Fruit fly (Drosophila melanogaster): ENCODE measurements around the gene Hsp23.

Gene Hsp23

dm6 chr3L:9335711-9336110 lies 46.0 kb upstream of the Hsp23 start (continued):
- TF ChIP-seq dan (GFP tag; IDR thresholded peaks at IDR 0.05), result no peak
- TF ChIP-seq Doc3 (GFP tag; IDR thresholded peaks at IDR 0.05; ENCODE audit: partially characterized antibody), result no peak
- TF ChIP-seq CG3838 (GFP tag; optimal IDR thresholded peaks at IDR 0.05), result no peak
- no peak for TF ChIP-seq CG12236 (GFP tag; optimal IDR thresholded peaks at IDR 0.05)
- no peak; the same call in 1 of the 2 replicates for TF ChIP-seq Adf1 (GFP tag; IDR thresholded peaks at IDR 0.05)
- no peak for TF ChIP-seq Six4 (GFP tag; optimal IDR thresholded peaks at IDR 0.05)
- TF ChIP-seq nau (GFP tag; optimal IDR thresholded peaks at IDR 0.05), result peak; percentile 29
- TF ChIP-seq wdn (GFP tag; IDR thresholded peaks at IDR 0.05), result no peak
- TF ChIP-seq gem (tag; optimal IDR thresholded peaks at IDR 0.05), result no peak
- TF ChIP-seq gce (GFP tag; IDR thresholded peaks at IDR 0.05), result no peak
- no peak for TF ChIP-seq Xrp1 (GFP tag; IDR thresholded peaks at IDR 0.05)
- no peak for TF ChIP-seq Camta (GFP tag; optimal IDR thresholded peaks at IDR 0.05)
- no peak for TF ChIP-seq CG9727 (GFP tag; optimal IDR thresholded peaks at IDR 0.05)
- TF ChIP-seq Ets65A (GFP tag), result no peak
- TF ChIP-seq Dref (GFP tag; IDR thresholded peaks at IDR 0.05), result no peak
- no peak for TF ChIP-seq CG17568 (GFP tag; optimal IDR thresholded peaks at IDR 0.05)
- no peak for TF ChIP-seq CG12071 (GFP tag; optimal IDR thresholded peaks at IDR 0.05)
- no peak for TF ChIP-seq unpg (GFP tag; optimal IDR thresholded peaks at IDR 0.05)
- TF ChIP-seq CG3847 (GFP tag; IDR thresholded peaks at IDR 0.05), result no peak
- no peak for TF ChIP-seq en (GFP tag; optimal IDR thresholded peaks at IDR 0.05)
- no peak for TF ChIP-seq CG17829 (tag; optimal IDR thresholded peaks at IDR 0.05)
- no peak for TF ChIP-seq unc-4 (GFP tag; IDR thresholded peaks at IDR 0.05; ENCODE audit: partially characterized antibody)
- TF ChIP-seq Awh (GFP tag; IDR thresholded peaks at IDR 0.05), result no peak
- no peak for TF ChIP-seq CG8290 (GFP tag; optimal IDR thresholded peaks at IDR 0.05)
- peak in 1 of 2 experiments; percentile 23 for TF ChIP-seq CG8290 (tag; optimal IDR thresholded peaks at IDR 0.05)
- no peak for TF ChIP-seq Dfd (GFP tag; optimal IDR thresholded peaks at IDR 0.05)
- no peak for TF ChIP-seq CG4328 (GFP tag; optimal IDR thresholded peaks at IDR 0.05)
- TF ChIP-seq CG15479 (GFP tag; optimal IDR thresholded peaks at IDR 0.05), result no peak
- TF ChIP-seq ap (GFP tag; IDR thresholded peaks at IDR 0.05), result no peak
- no peak for TF ChIP-seq CG15073 (GFP tag; optimal IDR thresholded peaks at IDR 0.05)
- TF ChIP-seq CG32772 (GFP tag; IDR thresholded peaks at IDR 0.05), result no peak
- no peak for TF ChIP-seq CG2202 (tag; optimal IDR thresholded peaks at IDR 0.05)
- no peak for TF ChIP-seq CG4360 (GFP tag; IDR thresholded peaks at IDR 0.05)
- TF ChIP-seq seq (GFP tag; IDR thresholded peaks at IDR 0.05), result no peak
- no peak for TF ChIP-seq Sox100B (GFP tag; optimal IDR thresholded peaks at IDR 0.05)
- peak; percentile 34 to 43 for TF ChIP-seq Trl (optimal IDR thresholded peaks at IDR 0.05)
- no peak for TF ChIP-seq Trl (GFP tag; optimal IDR thresholded peaks at IDR 0.05)
- no peak for TF ChIP-seq mam (GFP tag; optimal IDR thresholded peaks at IDR 0.05)
- no peak for TF ChIP-seq ATbp (GFP tag; optimal IDR thresholded peaks at IDR 0.05)
- no peak for TF ChIP-seq CG4707 (GFP tag; optimal IDR thresholded peaks at IDR 0.05)
- no peak for TF ChIP-seq sqz (GFP tag; optimal IDR thresholded peaks at IDR 0.05)
- TF ChIP-seq bigmax (GFP tag; optimal IDR thresholded peaks at IDR 0.05), result no peak
- TF ChIP-seq CG11398 (GFP tag; optimal IDR thresholded peaks at IDR 0.05), result no peak
- TF ChIP-seq Dek (tag; optimal IDR thresholded peaks at IDR 0.05), result no peak
- TF ChIP-seq ttk (GFP tag; IDR thresholded peaks at IDR 0.05), result peak; percentile 72
- no peak for TF ChIP-seq her (GFP tag; optimal IDR thresholded peaks at IDR 0.05)
- TF ChIP-seq CG4854 (GFP tag; optimal IDR thresholded peaks at IDR 0.05), result no peak
- no peak for TF ChIP-seq CG13424 (tag; optimal IDR thresholded peaks at IDR 0.05)
- TF ChIP-seq jing (GFP tag; optimal IDR thresholded peaks at IDR 0.05), result no peak
- TF ChIP-seq CG6765 (GFP tag; optimal IDR thresholded peaks at IDR 0.05), result no peak
- no peak for TF ChIP-seq eyg (GFP tag; optimal IDR thresholded peaks at IDR 0.05)
- peak; percentile 34; the same call in 1 of the 2 replicates for TF ChIP-seq Atf6 (GFP tag; IDR thresholded peaks at IDR 0.05)
- no peak for TF ChIP-seq CG5953 (GFP tag; IDR thresholded peaks at IDR 0.05)
- no peak for TF ChIP-seq yki (optimal IDR thresholded peaks at IDR 0.05)

Measured in whole organism, embryonic.